Worm (Caenorhabditis elegans) whole organism, L4 larva: ENCODE measurements around the gene T19C3.6.

Experiments used
- F10B5.3 ChIP-seq: sonication (generic microtip); optimal IDR thresholded peaks from 2 replicates; lab custom pipeline; 2016; ENCODE audit warnings: mild to moderate bottlenecking, missing genetic modification characterization, missing compliant biosample characterization
- F37D6.2 ChIP-seq: sonication (generic microtip); optimal IDR thresholded peaks from 2 replicates; lab custom pipeline; 2016; ENCODE audit warnings: mild to moderate bottlenecking, missing genetic modification characterization, missing compliant biosample characterization
- T26A8.4 ChIP-seq: fragments of 200-800 bp; sonication (Bioruptor generic); IDR thresholded peaks from 2 replicates; pipeline ENCODE4 v1.3.6; 2022; ENCODE audit warnings: missing genetic modification characterization, missing compliant biosample characterization
- Y48G9A.11 ChIP-seq: fragments of 200-800 bp; sonication (Bioruptor generic); IDR thresholded peaks from 2 replicates; pipeline ENCODE4 v1.3.6; 2022; ENCODE audit warnings: missing genetic modification reagents, missing genetic modification characterization, missing compliant biosample characterization
- Y5F2A.4 ChIP-seq: fragments of 200-800 bp; sonication (Bioruptor generic); optimal IDR thresholded peaks from 2 replicates; lab custom pipeline; 2018; ENCODE audit warnings: mild to moderate bottlenecking, missing genetic modification characterization, missing compliant biosample characterization
- Y75B8A.6 ChIP-seq: fragments of 200-800 bp; sonication (Bioruptor generic); IDR thresholded peaks from 2 replicates; pipeline ENCODE4 v1.3.6; 2022; ENCODE audit warnings: missing genetic modification reagents, missing genetic modification characterization, missing compliant biosample characterization
- aha-1 ChIP-seq: fragments of 150-350 bp; peaks from one replicate; lab custom pipeline; 2014; ENCODE audit warnings: missing biosample characterization, missing genetic modification characterization
- aly-2 ChIP-seq: sonication (generic microtip); optimal IDR thresholded peaks from 2 replicates; lab custom pipeline; 2018; ENCODE audit warnings: missing biosample characterization, missing genetic modification characterization
- ceh-44 ChIP-seq: fragments of 200-800 bp; sonication (Bioruptor generic); IDR thresholded peaks from 2 replicates; pipeline ENCODE4 v1.3.6; 2022; ENCODE audit warnings: missing genetic modification reagents, missing genetic modification characterization, missing compliant biosample characterization
- cey-2 ChIP-seq: sonication (generic microtip); optimal IDR thresholded peaks from 3 replicates; lab custom pipeline; 2017; ENCODE audit warnings: missing genetic modification characterization, mild to moderate bottlenecking, missing compliant biosample characterization, antibody characterized with exemption, borderline replicate concordance; ENCODE audit not compliant: insufficient read depth
- ctbp-1 ChIP-seq: fragments of 200-800 bp; sonication (Bioruptor generic); IDR thresholded peaks from 2 replicates; pipeline ENCODE4 v1.3.6; 2022; ENCODE audit warnings: missing genetic modification reagents, missing genetic modification characterization, missing compliant biosample characterization
- dmd-6 ChIP-seq: fragments of 200-800 bp; sonication (Bioruptor generic); IDR thresholded peaks from 2 replicates; pipeline ENCODE4 v1.3.6; 2022; ENCODE audit warnings: missing genetic modification reagents, missing genetic modification characterization, missing compliant biosample characterization
- egl-27 ChIP-seq: sonication (generic microtip); optimal IDR thresholded peaks from 3 replicates; lab custom pipeline; 2017; ENCODE audit warnings: missing biosample characterization, missing genetic modification reagents, missing genetic modification characterization
- egl-43 ChIP-seq: fragments of 200-800 bp; sonication (Bioruptor generic); IDR thresholded peaks from 2 replicates; pipeline ENCODE4 v1.3.6; 2022; ENCODE audit warnings: missing genetic modification reagents, missing genetic modification characterization, missing compliant biosample characterization
- fkh-10 ChIP-seq: fragments of 150-350 bp; optimal IDR thresholded peaks from 2 replicates; lab custom pipeline; 2014; ENCODE audit warnings: missing biosample characterization, missing genetic modification reagents, missing genetic modification characterization
- fos-1 ChIP-seq: fragments of 150-350 bp; optimal IDR thresholded peaks from 2 replicates; lab custom pipeline; 2014; ENCODE audit warnings: missing biosample characterization, missing genetic modification characterization
- hif-1 ChIP-seq, 2 experiments: sonication (generic microtip); optimal IDR thresholded peaks; 2 replicates each; lab custom pipeline; 2016 to 2017; ENCODE audit warnings: missing compliant biosample characterization in 2 of 2, missing genetic modification characterization in 2 of 2, missing genetic modification reagents in 2 of 2, missing genotype in 2 of 2, mild to moderate bottlenecking in 1 of 2
- hlh-11 ChIP-seq: fragments of 200-800 bp; sonication (Bioruptor generic); optimal IDR thresholded peaks from 2 replicates; lab custom pipeline; 2018; ENCODE audit warnings: mild to moderate bottlenecking, missing genetic modification characterization, missing compliant biosample characterization
- hlh-30 ChIP-seq: sonication (generic microtip); optimal IDR thresholded peaks from 2 replicates; lab custom pipeline; 2017; ENCODE audit warnings: antibody characterized with exemption, mild to moderate bottlenecking, missing genetic modification characterization, missing compliant biosample characterization; ENCODE audit not compliant: insufficient read depth
- hmg-1.1 ChIP-seq: fragments of 200-800 bp; sonication (Bioruptor generic); IDR thresholded peaks from 2 replicates; pipeline ENCODE4 v1.3.6; 2022; ENCODE audit warnings: missing genetic modification reagents, missing genetic modification characterization, missing compliant biosample characterization
- lim-7 ChIP-seq: fragments of 200-800 bp; sonication (Bioruptor generic); IDR thresholded peaks from 2 replicates; pipeline ENCODE4 v1.3.6; 2022; ENCODE audit warnings: missing genetic modification characterization, missing compliant biosample characterization
- lin-15B ChIP-seq: fragments of 150-350 bp; sonication (generic microtip); optimal IDR thresholded peaks from 3 replicates; lab custom pipeline; 2014; ENCODE audit warnings: missing biosample characterization, missing genetic modification characterization
- lin-39 ChIP-seq: fragments of 150-350 bp; optimal IDR thresholded peaks from 2 replicates; lab custom pipeline; 2014; ENCODE audit warnings: missing biosample characterization, missing genetic modification reagents, missing genetic modification characterization
- lsy-2 ChIP-seq, 2 experiments: fragments of 150-350 bp in 1 of 2; sonication (generic microtip) in 1 of 2; optimal IDR thresholded peaks; 2 replicates each; lab custom pipeline; 2014 to 2017; ENCODE audit warnings: missing biosample characterization in 2 of 2, missing genetic modification characterization in 2 of 2
- mdl-1 ChIP-seq, 2 experiments: fragments of 150-350 bp in 1 of 2; sonication (generic microtip) in 1 of 2; optimal IDR thresholded peaks; 2 replicates each; lab custom pipeline; 2014 to 2017; ENCODE audit warnings: missing biosample characterization in 2 of 2, missing genetic modification characterization in 2 of 2
- mdt-29 ChIP-seq: fragments of 200-800 bp; sonication (Bioruptor generic); IDR thresholded peaks from 2 replicates; pipeline ENCODE4 v1.3.6; 2022; ENCODE audit warnings: missing genetic modification reagents, missing genetic modification characterization, missing compliant biosample characterization
- mep-1 ChIP-seq: fragments of 150-350 bp; sonication (generic microtip); optimal IDR thresholded peaks from 3 replicates; lab custom pipeline; 2014; ENCODE audit warnings: missing biosample characterization, missing genetic modification characterization
- mes-2 ChIP-seq: sonication (generic microtip); optimal IDR thresholded peaks from 2 replicates; lab custom pipeline; 2016; ENCODE audit warnings: missing genotype, mild to moderate bottlenecking, missing genetic modification characterization, missing compliant biosample characterization; ENCODE audit not compliant: poor library complexity, severe bottlenecking
- mxl-2 ChIP-seq: fragments of 200-800 bp; sonication (Bioruptor generic); conservative IDR thresholded peaks from 2 replicates; pipeline ENCODE4 v1.3.6; 2022; ENCODE audit warnings: missing genetic modification reagents, missing genetic modification characterization, missing compliant biosample characterization
- mxl-3 ChIP-seq: fragments of 200-800 bp; sonication (Bioruptor generic); optimal IDR thresholded peaks from 2 replicates; lab custom pipeline; 2018; ENCODE audit warnings: mild to moderate bottlenecking, missing genetic modification characterization, missing compliant biosample characterization
- nhr-10 ChIP-seq: fragments of 150-350 bp; optimal IDR thresholded peaks from 2 replicates; lab custom pipeline; 2014; ENCODE audit warnings: missing biosample characterization, missing genetic modification characterization
- nhr-11 ChIP-seq: fragments of 150-350 bp; optimal IDR thresholded peaks from 2 replicates; lab custom pipeline; 2014; ENCODE audit warnings: missing biosample characterization, missing genetic modification characterization
- nhr-237 ChIP-seq: sonication (generic microtip); optimal IDR thresholded peaks from 2 replicates; lab custom pipeline; 2017; ENCODE audit warnings: missing biosample characterization, missing genetic modification characterization
- nhr-76 ChIP-seq: fragments of 150-350 bp; optimal IDR thresholded peaks from 2 replicates; lab custom pipeline; 2014; ENCODE audit warnings: missing biosample characterization, missing genetic modification characterization
- pha-4 ChIP-seq, 2 experiments: fragments of 150-350 bp in 1 of 2; fragments of 200-800 bp in 1 of 2; sonication (Bioruptor generic) in 1 of 2; IDR thresholded peaks in 1 of 2; optimal IDR thresholded peaks in 1 of 2; 2 replicates each; pipeline versions ENCODE4 v1.3.6 to Lab custom; 2014 to 2022; ENCODE audit warnings: missing genetic modification characterization in 2 of 2, missing genetic modification reagents in 2 of 2, missing biosample characterization in 1 of 2, missing compliant biosample characterization in 1 of 2
- rbr-2 ChIP-seq: sonication (generic microtip); optimal IDR thresholded peaks from 2 replicates; lab custom pipeline; 2016; ENCODE audit warnings: missing genotype, missing genetic modification characterization, missing compliant biosample characterization
- saeg-2 ChIP-seq: fragments of 200-800 bp; sonication (Bioruptor generic); IDR thresholded peaks from 2 replicates; pipeline ENCODE4 v1.3.6; 2022; ENCODE audit warnings: missing genetic modification reagents, missing genetic modification characterization, missing compliant biosample characterization
- set-16 ChIP-seq: fragments of 200-800 bp; sonication (Bioruptor generic); IDR thresholded peaks from 2 replicates; pipeline ENCODE4 v1.3.6; 2022; ENCODE audit warnings: missing genetic modification reagents, missing genetic modification characterization, missing compliant biosample characterization
- spr-1 ChIP-seq: sonication (generic microtip); optimal IDR thresholded peaks from 2 replicates; lab custom pipeline; 2016; ENCODE audit warnings: mild to moderate bottlenecking, missing genetic modification characterization, missing compliant biosample characterization
- unc-130 ChIP-seq: sonication (generic microtip); optimal IDR thresholded peaks from 2 replicates; lab custom pipeline; 2016; ENCODE audit warnings: missing genetic modification reagents, missing genetic modification characterization, missing compliant biosample characterization
- unc-62 ChIP-seq, 3 experiments: fragments of 150-350 bp in 1 of 3; sonication (generic microtip); optimal IDR thresholded peaks in 2 of 3; peaks in 1 of 3; 1 replicate in 1 of 3; 2 replicates in 2 of 3; lab custom pipeline; 2014 to 2017; ENCODE audit warnings: missing biosample characterization in 3 of 3, missing genetic modification characterization in 3 of 3, missing genetic modification reagents in 3 of 3, missing genotype in 1 of 3
- zfp-3 ChIP-seq: fragments of 200-800 bp; sonication (Bioruptor generic); conservative IDR thresholded peaks from 2 replicates; pipeline ENCODE4 v1.3.6; 2022; ENCODE audit warnings: missing genetic modification reagents, missing genetic modification characterization, missing compliant biosample characterization

T19C3.6 gene

DNA sequence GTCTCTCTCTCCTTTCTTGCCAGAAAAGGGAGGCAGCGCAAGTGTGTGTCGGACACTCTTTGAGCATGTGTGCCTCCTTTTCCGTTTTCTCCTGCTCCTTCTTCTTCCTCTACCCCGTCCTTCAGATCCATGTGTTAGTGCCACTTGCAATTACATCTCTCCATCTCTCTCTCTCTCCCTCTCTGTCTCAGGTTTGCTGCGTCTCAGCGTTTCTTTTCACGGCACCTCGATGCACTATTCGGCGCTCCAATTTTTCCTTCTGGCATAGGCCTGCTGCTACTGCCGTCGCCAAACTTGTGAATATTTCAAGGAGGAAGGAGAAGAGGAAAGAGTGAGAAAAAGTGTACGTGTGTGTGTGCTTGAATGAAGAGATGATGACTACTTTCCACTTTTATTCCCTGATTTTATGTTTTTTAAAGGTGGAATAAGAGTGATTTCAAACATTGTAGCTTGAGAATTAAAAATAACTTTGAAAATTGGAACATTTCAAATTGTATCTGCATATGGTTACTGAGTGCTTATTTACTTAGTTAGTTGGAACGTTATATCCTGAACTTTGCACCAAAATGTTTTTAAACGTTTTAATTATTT is 37.1 kb upstream of the T19C3.6 start, which contains the start of gene W02B3.3:
W02B3.3 (minus strand) TSS at position 131 of the 591 bp plus-strand sequence.
- TF ChIP-seq ceh-44 (no peak), aha-1 (tag; lab: Kevin White, UChicago) (peak; percentile 97), dmd-6 (GFP tag; lab: Robert Waterston, UW) (peak; percentile 26; the same call in 1 of the 2 replicates), ctbp-1 (GFP tag; lab: Robert Waterston, UW) (peak; percentile 84), egl-43 (GFP tag; lab: Robert Waterston, UW) (peak; percentile 57; the same call in 1 of the 2 replicates), mdt-29 (no peak), lin-39 (no peak), lin-15B (tag; lab: Kevin White, UChicago) (no peak), rbr-2 (peak; percentile 78), fos-1 (tag; lab: Kevin White, UChicago) (no peak), mxl-2 (GFP tag; lab: Robert Waterston, UW) (no peak), nhr-11 (tag; lab: Kevin White, UChicago) (peak; percentile 23), aly-2 (tag; lab: Kevin White, UChicago) (no peak), Y5F2A.4 (GFP tag; lab: Kevin White, UChicago) (no peak), egl-27 (tag; lab: Kevin White, UChicago) (no peak), hmg-1.1 (GFP tag; lab: Robert Waterston, UW) (peak; percentile 78), zfp-3 (GFP tag; lab: Robert Waterston, UW) (no peak), Y75B8A.6 (GFP tag; lab: Robert Waterston, UW) (no peak), saeg-2 (GFP tag; lab: Robert Waterston, UW) (no peak), fkh-10 (GFP tag; lab: Kevin White, UChicago) (peak; percentile 84), lim-7 (no peak), unc-130 (GFP tag; lab: Kevin White, UChicago) (no peak), nhr-76 (tag; lab: Kevin White, UChicago) (no peak), mep-1 (peak; percentile 79), mdl-1 (tag; optimal IDR thresholded peaks at IDR 0.05; lab: Kevin White, UChicago) (peak; percentile 10 to 66), hlh-11 (peak; percentile 31), hlh-30 (tag; lab: Kevin White, UChicago) (peak; percentile 74), F37D6.2 (tag; lab: Kevin White, UChicago) (peak; percentile 47), lsy-2 (tag; optimal IDR thresholded peaks at IDR 0.05; lab: Kevin White, UChicago) (peak; percentile 34 to 73), mxl-3 (peak; percentile 0), nhr-10 (no peak), pha-4 (GFP tag; IDR thresholded peaks at IDR 0.05; lab: Robert Waterston, UW) (0 out of 2 replicates have a peak, but pooled peaks have one; percentile 27), pha-4 (tag; optimal IDR thresholded peaks at IDR 0.05; lab: Kevin White, UChicago) (no peak), F10B5.3 (tag; lab: Kevin White, UChicago) (no peak), spr-1 (tag; lab: Kevin White, UChicago) (no peak), cey-2 (tag; lab: Kevin White, UChicago) (no peak), hif-1 (tag; optimal IDR thresholded peaks at IDR 0.05; lab: Kevin White, UChicago) (peak in 1 of 2 experiments; percentile 44), unc-62 (GFP tag; optimal IDR thresholded peaks at IDR 0.05 in 1 of 2; lab: Kevin White, UChicago) (peak in 1 of 2 experiments; percentile 94), unc-62 (tag; optimal IDR thresholded peaks at IDR 0.05; lab: Kevin White, UChicago) (no peak), set-16 (GFP tag; lab: Robert Waterston, UW) (peak; percentile 59), mes-2 (tag; lab: Kevin White, UChicago) (peak; percentile 62), nhr-237 (tag; lab: Kevin White, UChicago) (no peak), T26A8.4 (GFP tag; lab: Robert Waterston, UW) (no peak), Y48G9A.11 (GFP tag; lab: Robert Waterston, UW) (no peak)
